Worm (Caenorhabditis elegans): Measurements from ENCODE around the gene cht-3.
A peak's percentile ranks its signal among the peaks of the same experiment; 100 is the strongest.

The cht-3 gene

DNA sequence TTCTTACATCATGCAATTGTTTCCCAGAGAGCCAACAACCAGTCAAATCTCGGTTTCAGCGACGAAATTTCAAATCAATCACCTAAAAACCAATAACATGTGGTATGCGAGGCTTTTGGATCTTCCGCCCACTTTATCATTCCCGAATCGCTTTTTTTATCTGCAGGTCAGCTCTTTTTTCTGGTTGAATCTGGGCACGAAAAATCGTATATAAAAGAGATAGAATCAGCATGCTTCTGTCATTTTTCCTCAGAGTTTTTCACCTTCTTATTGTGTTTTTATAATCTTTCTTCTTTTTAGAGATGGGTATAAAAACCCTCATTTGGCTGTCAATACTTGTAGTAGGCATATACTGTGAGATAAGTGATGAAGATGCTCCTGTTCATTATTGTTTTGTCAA is at the start of gene cht-3:
cht-3 (plus strand) TSS at position 301 of the 400 bp plus-strand sequence.
- TF ChIP-seq W03F9.2 (tag; optimal IDR thresholded peaks at IDR 0.05) (no peak), dao-5 (tag; optimal IDR thresholded peaks at IDR 0.05) (no peak), him-1 (tag; optimal IDR thresholded peaks at IDR 0.05) (no peak)

DNA sequence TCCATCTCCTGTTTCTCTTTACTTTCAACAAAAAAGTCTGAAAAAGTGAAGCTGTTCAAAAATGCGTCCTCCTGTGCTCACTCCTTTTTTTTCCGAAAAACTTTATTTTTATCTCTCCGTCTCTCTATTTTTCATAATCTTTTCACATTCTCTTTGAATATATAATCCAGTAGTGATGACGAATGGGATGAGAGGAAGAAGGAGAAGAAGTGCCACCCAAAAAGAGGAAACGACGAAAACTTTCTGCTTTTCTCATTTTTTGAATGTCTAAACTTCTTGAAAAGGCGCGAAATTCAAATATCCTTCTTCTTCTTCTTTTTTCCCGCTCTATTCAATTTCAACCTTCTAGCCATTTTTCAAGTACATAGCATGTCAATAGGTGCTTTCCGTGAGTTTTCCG is 48.7 kb upstream of the cht-3 start:
- TF ChIP-seq dao-5 (tag; optimal IDR thresholded peaks at IDR 0.05) (no peak), him-1 (tag; optimal IDR thresholded peaks at IDR 0.05) (no peak), W03F9.2 (tag; optimal IDR thresholded peaks at IDR 0.05) (no peak)

DNA sequence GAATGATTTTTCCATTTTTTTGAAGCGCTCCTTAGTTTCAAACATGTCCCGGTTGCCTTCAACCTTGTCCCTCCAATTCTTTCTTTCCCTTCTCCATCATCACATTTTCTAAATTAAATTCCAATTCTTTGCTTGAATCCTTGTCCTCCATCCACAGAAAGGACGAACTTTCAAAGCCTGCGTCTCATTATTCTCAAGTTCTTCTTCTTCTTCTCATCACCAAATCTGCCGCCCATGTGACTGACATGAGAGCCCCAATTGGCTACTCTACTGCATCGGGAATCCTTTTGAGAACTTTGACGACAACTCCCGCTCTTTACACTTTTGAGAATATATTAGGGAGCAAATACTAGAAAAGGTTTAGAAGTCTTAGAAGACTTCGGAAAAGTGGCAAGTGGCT is 46.8 kb upstream of the cht-3 start:
- TF ChIP-seq dao-5 (tag; optimal IDR thresholded peaks at IDR 0.05): no peak
- TF ChIP-seq W03F9.2 (tag; optimal IDR thresholded peaks at IDR 0.05): no peak
- no peak for TF ChIP-seq him-1 (tag; optimal IDR thresholded peaks at IDR 0.05)

DNA sequence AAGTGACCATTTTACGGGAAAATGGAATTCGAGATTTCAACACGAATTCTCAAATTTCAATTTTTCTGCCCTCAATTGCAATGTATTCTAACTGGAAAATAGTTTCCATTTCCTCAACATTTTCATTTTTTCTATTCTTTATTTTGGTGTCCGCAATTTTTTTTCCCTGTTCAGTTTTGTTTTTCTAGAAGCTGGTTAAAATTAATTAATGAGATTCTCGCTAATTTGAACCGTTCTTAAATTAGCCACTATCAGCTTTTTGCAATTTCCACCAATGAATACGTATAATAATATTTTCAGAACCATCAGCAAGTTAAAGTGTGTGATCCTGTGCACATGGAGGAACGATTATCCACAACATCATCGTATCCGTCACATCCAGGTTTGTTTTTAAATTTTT is 46.1 kb upstream of the cht-3 start, which contains the start of gene jnk-1:
jnk-1 (plus strand) TSS at position 301 of the 400 bp plus-strand sequence.
- no peak for TF ChIP-seq dao-5 (tag; optimal IDR thresholded peaks at IDR 0.05)

DNA sequence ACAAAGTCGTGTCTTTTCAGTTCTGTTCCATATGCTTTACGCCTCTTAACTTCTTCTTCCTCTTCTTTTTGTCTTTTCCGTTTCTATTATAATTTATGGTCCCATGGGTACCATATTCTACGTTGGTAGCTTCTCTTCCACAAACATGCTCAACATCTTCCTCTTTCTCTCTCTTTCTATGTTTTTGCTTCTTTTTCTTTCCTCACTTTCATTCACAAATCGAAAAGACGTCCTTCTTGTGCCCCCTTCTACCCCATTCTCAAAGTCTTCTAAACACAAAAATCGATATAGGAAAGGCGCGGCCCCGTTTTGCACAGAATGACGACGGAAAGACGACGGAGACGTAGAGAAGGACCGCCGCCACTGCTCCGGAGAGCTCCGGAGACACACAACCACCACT is 44.7 kb upstream of the cht-3 start:
- TF ChIP-seq W03F9.2 (tag; optimal IDR thresholded peaks at IDR 0.05) (no peak), him-1 (tag; optimal IDR thresholded peaks at IDR 0.05) (peak; percentile 67)

DNA sequence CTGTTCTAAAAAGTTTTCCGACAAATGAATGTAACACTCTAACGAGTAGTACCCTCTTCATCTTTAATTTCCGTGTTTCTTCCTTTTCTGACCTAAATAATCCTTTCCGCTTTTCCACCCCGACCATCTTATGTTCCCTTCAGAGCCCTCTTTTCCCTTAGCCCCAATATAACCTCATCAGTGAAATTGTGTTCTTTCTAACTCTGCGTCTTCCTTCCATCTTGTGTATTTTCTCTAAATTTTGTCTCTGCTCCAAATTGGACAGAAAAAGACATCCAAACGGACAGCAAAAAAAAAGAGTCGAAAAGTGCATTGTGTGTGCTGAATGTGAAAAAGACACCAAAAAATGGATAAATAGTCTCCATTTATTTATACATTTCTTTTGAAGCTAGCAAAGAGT is 43.9 kb upstream of the cht-3 start:
- TF ChIP-seq W03F9.2 (tag; optimal IDR thresholded peaks at IDR 0.05) (no peak), him-1 (tag; optimal IDR thresholded peaks at IDR 0.05) (no peak), dao-5 (tag; optimal IDR thresholded peaks at IDR 0.05) (no peak)

DNA sequence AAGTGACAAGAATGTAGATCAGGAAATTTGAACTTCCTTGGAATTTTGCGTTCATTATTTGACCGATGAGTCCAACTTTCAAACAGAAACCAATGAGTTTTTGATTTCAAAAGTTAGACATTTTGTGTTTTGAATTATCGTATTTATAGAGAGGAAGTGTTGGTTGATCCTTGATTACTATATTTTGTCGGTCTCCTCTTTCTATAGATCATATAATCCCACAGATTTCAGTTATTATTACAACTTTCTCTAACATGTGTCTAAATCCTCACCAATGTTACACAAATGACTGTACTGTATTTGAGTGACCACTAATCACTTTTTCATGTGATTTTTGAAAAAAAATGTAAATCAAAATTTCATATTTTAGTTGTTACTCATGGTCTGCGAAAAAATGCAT is 38.9 kb upstream of the cht-3 start, which contains the start of gene B0478.3:
B0478.3 (minus strand) TSS at position 101 of the 400 bp plus-strand sequence.
- TF ChIP-seq him-1 (tag; optimal IDR thresholded peaks at IDR 0.05) (no peak), W03F9.2 (tag; optimal IDR thresholded peaks at IDR 0.05) (no peak), dao-5 (tag; optimal IDR thresholded peaks at IDR 0.05) (no peak)

DNA sequence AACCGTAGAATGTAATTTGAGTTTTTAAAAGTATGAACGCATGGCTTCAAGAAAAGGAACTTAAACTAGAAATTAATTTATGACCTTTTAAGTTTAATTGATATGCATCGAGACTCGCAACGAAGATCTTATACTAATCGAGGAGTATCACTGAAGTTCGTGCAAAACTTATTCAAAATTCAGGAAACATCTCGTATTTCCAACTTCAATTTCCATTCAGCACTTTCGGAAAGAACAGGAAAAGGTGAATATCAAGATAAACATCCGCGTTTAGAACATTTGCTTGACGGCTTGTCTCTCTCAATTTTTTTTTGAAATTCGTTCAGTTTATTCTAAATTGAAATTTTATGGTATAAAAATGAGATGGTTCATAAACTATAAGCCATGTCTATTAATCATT is 38.2 kb upstream of the cht-3 start, which contains the start of gene ZK381.2:
ZK381.2 (plus strand) TSS at position 301 of the 400 bp plus-strand sequence.
- TF ChIP-seq dao-5 (tag; optimal IDR thresholded peaks at IDR 0.05): no peak

DNA sequence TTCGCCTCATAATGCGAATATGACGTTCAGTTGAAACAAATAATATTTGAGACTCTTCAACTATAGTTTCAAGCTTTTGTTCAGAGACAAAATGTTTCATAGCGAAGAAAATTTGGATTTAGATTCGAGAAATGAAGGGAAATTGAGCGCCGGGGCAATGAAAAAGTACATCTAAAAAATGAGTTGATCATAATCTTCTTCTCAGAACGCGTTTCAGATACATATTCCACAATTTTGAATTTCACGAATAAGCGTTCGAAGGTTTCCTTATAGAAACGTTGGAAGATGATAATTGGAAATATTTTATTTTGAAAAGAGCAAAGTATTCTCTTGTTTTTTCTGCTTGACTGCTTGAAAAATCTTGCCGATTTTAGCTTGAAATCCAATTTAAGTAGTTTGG is 33.2 kb upstream of the cht-3 start, which contains the start of gene ZK381.8:
ZK381.8 (minus strand) TSS at position 101 of the 400 bp plus-strand sequence.
- TF ChIP-seq him-1 (tag; optimal IDR thresholded peaks at IDR 0.05) (no peak), W03F9.2 (tag; optimal IDR thresholded peaks at IDR 0.05) (no peak), dao-5 (tag; optimal IDR thresholded peaks at IDR 0.05) (no peak)

DNA sequence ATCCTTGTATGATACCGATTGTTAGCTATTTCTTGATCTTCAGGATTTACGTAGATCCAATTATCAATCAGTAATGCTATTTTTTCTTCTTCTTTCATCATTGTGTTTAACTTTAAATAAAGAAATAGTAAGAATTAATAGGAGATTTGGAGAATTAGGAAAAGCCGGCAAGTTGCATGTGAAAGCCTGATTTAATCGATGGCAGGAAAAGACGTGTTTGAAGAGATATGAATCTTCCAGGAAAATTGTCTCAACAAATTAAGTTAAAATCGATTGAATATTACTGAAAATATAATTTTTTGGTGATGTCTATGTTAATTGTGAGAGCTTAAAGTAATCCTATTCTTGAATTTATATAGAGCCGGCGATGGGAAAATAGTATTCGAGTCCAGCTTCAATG is 32.2 kb upstream of the cht-3 start, which contains the start of gene ZK381.62:
ZK381.62 (minus strand) TSS at position 101 of the 400 bp plus-strand sequence.
- TF ChIP-seq W03F9.2 (tag; optimal IDR thresholded peaks at IDR 0.05): no peak
- no peak for TF ChIP-seq him-1 (tag; optimal IDR thresholded peaks at IDR 0.05)
- no peak for TF ChIP-seq dao-5 (tag; optimal IDR thresholded peaks at IDR 0.05)

DNA sequence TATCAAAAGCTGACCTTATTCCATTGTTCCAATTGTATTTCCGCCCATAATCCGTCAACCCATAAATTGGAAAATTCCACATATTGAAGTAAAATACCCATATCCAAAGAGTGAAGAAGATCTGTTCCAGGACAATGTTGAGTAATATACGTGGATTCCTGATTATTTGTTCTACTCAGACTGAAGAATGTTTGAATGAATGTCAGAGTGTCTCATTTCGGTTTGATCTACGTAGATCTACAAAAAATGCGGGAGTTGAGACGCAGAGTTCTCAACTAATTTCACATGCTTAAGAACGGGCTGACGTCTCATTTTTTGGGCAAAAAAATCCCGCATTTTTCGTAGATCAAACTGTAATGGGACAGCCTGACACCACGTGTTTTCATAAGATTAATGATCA is 31.0 kb upstream of the cht-3 start, which contains the start of gene nhr-249:
nhr-249 (minus strand) TSS at position 101 of the 400 bp plus-strand sequence.
- no peak for TF ChIP-seq W03F9.2 (tag; optimal IDR thresholded peaks at IDR 0.05)
- TF ChIP-seq dao-5 (tag; optimal IDR thresholded peaks at IDR 0.05): no peak
- no peak for TF ChIP-seq him-1 (tag; optimal IDR thresholded peaks at IDR 0.05)

DNA sequence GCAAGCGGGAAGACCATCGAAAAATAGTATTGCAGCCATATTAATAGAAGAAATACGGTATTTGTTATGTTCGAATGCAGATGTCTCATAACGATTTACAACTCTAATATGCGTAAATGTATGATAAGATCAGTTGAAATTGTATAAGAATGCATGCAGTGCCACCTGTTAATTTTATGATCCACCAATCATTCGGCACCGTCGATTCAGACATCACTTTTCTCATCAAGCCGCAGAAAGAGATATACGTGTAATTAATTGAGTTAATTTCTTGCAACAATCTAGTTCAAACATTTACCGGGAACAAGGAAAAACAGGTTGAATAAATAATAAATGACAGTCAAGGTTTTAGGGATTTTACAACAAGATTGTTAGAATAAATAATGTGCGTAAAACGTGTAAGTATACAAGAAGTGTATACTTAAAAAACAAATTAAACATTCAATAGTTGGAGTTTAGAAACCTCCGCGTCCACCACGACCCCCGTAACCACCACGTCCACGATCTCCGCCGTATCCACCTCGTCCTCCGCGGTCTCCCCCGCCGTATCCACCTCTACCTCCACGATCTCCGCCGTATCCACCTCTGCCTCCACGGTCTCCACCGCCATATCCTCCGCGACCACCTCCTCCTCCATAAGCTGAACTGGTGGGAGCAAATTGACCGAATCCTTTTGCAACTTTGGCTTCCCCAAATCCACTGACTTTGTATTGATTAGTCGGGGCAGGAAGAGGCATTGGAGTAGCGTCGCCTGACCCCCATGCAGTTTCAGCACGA is 29.1 kb upstream of the cht-3 start:
- no peak for TF ChIP-seq W03F9.2 (tag; optimal IDR thresholded peaks at IDR 0.05)
- no peak for TF ChIP-seq him-1 (tag; optimal IDR thresholded peaks at IDR 0.05)
- no peak for TF ChIP-seq dao-5 (tag; optimal IDR thresholded peaks at IDR 0.05)

DNA sequence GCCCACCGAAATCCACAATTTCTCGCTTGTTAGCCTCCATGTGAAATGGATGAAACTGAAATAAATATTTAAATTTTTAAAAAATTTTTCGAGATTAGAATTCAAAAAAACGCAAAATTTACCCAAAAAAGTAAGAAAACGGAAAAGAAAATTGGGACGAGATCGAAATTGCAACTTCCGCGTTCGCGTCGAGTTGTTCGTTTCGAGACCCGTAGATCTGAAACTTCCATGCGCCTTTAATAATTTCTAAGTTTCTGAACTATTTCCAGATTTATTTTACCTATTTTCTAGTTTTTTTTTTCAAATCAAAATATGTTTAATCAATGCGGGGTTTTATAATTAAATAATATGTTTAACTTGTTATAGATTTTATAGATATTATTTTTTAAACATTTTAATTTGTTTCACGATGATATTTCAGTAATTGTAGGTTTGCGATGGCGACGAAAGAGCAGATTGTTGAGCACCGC is 26.3 kb upstream of the cht-3 start, which contains the start of the genes pgl-1 and him-3:
pgl-1 (minus strand) TSS at position 230 of the 470 bp plus-strand sequence.
him-3 (plus strand) TSS at position 420 of the 470 bp plus-strand sequence.
- TF ChIP-seq dao-5 (tag; optimal IDR thresholded peaks at IDR 0.05): no peak
- no peak for TF ChIP-seq W03F9.2 (tag; optimal IDR thresholded peaks at IDR 0.05)
- no peak for TF ChIP-seq him-1 (tag; optimal IDR thresholded peaks at IDR 0.05)

DNA sequence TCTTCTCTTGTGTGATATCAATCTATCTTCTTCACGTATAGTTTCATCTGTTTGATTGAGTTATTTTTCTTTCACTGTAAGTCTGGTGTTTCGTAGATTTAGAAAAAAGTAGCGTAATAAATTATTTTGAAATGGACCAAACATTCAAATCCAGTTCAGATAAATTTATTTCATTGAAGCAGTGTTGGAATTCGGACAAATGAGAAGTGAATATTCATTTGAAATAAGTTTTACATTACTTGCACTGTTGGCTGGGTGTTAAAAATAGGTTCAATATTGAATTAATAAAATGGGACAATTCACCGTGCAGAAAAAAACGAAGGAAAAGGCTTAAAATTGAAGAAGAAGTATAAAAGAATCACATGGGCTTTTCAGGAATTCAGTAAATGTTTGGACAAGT is 24.8 kb upstream of the cht-3 start:
- no peak for TF ChIP-seq W03F9.2 (tag; optimal IDR thresholded peaks at IDR 0.05)
